Worm (Caenorhabditis elegans) whole organism, young adult: Measurements from ENCODE around the gene nhr-114.
A peak's percentile ranks its signal among the peaks of the same experiment; 100 is the strongest.

Experiments
- B0035.1 ChIP-seq: sonication (generic microtip); optimal IDR thresholded peaks from 2 replicates; lab custom pipeline; 2016; ENCODE audit warnings: missing genetic modification characterization, mild to moderate bottlenecking, missing compliant biosample characterization, missing genotype, missing genetic modification reagents
- D2030.7 ChIP-seq: fragments of 200-800 bp; sonication (Bioruptor generic); IDR thresholded peaks from 2 replicates; pipeline ENCODE4 v1.3.6; 2022; ENCODE audit warnings: missing genetic modification reagents, missing genetic modification characterization, missing compliant biosample characterization
- F10E7.11 ChIP-seq: sonication (generic microtip); optimal IDR thresholded peaks from 2 replicates; lab custom pipeline; 2017; ENCODE audit warnings: mild to moderate bottlenecking, missing genetic modification characterization, moderate library complexity, missing compliant biosample characterization
- F37B4.10 ChIP-seq: fragments of 200-800 bp; sonication (Bioruptor generic); IDR thresholded peaks from 2 replicates; pipeline ENCODE4 v1.3.6; 2022; ENCODE audit warnings: missing genetic modification characterization, missing compliant biosample characterization
- T07F8.4 ChIP-seq: sonication (generic microtip); optimal IDR thresholded peaks from 2 replicates; lab custom pipeline; 2016; ENCODE audit warnings: mild to moderate bottlenecking, missing genetic modification characterization, moderate library complexity, missing compliant biosample characterization
- T26A5.8 ChIP-seq: sonication (generic microtip); optimal IDR thresholded peaks from 2 replicates; lab custom pipeline; 2016; ENCODE audit warnings: missing genetic modification characterization, missing compliant biosample characterization
- Y53F4B.3 ChIP-seq: fragments of 200-800 bp; sonication (Bioruptor generic); IDR thresholded peaks from 2 replicates; pipeline ENCODE4 v1.3.6; 2022; ENCODE audit warnings: missing genetic modification reagents, missing genetic modification characterization, missing compliant biosample characterization
- Y67H2A.10 ChIP-seq: fragments of 200-800 bp; sonication (Bioruptor generic); conservative IDR thresholded peaks from 2 replicates; pipeline ENCODE4 v1.3.6; 2022; ENCODE audit warnings: missing genetic modification reagents, missing genetic modification characterization, missing compliant biosample characterization
- ZK185.1 ChIP-seq: sonication (generic microtip); optimal IDR thresholded peaks from 2 replicates; lab custom pipeline; 2016; ENCODE audit warnings: mild to moderate bottlenecking, missing genetic modification characterization, missing compliant biosample characterization; ENCODE audit not compliant: poor library complexity, severe bottlenecking
- akir-1 ChIP-seq: fragments of 200-800 bp; sonication (Bioruptor generic); optimal IDR thresholded peaks from 2 replicates; lab custom pipeline; 2018; ENCODE audit warnings: mild to moderate bottlenecking, missing genetic modification characterization, moderate library complexity, missing compliant biosample characterization
- ama-1 ChIP-seq, 3 experiments: fragments of 150-350 bp in 1 of 3; sonication (generic microtip) in 2 of 3; optimal IDR thresholded peaks; 2 replicates each; lab custom pipeline; 2014 to 2018; ENCODE audit warnings: missing biosample characterization in 2 of 3, missing genetic modification characterization in 2 of 3, missing genetic modification reagents in 2 of 3
- atf-7 ChIP-seq: sonication (generic microtip); optimal IDR thresholded peaks from 2 replicates; lab custom pipeline; 2017; ENCODE audit warnings: mild to moderate bottlenecking, missing genetic modification characterization, missing compliant biosample characterization
- attf-3 ChIP-seq: fragments of 200-800 bp; sonication (Bioruptor generic); conservative IDR thresholded peaks from 2 replicates; pipeline ENCODE4 v1.3.6; 2022; ENCODE audit warnings: missing genetic modification reagents, missing genetic modification characterization, missing compliant biosample characterization
- attf-5 ChIP-seq: fragments of 200-800 bp; sonication (Bioruptor generic); optimal IDR thresholded peaks from 2 replicates; lab custom pipeline; 2018; ENCODE audit warnings: mild to moderate bottlenecking, missing genetic modification characterization, missing compliant biosample characterization
- ceh-100 ChIP-seq: fragments of 200-800 bp; sonication (Bioruptor generic); IDR thresholded peaks from 2 replicates; pipeline ENCODE4 v1.3.6; 2022; ENCODE audit warnings: missing genetic modification reagents, missing genetic modification characterization, missing compliant biosample characterization
- ceh-79 ChIP-seq: sonication (generic microtip); optimal IDR thresholded peaks from 2 replicates; lab custom pipeline; 2017; ENCODE audit warnings: mild to moderate bottlenecking, missing genetic modification characterization, missing compliant biosample characterization
- chd-7 ChIP-seq: sonication (generic microtip); optimal IDR thresholded peaks from 2 replicates; lab custom pipeline; 2016; ENCODE audit warnings: mild to moderate bottlenecking, missing genetic modification characterization, moderate library complexity, missing compliant biosample characterization
- dpl-1 ChIP-seq: fragments of 150-350 bp; optimal IDR thresholded peaks from 2 replicates; lab custom pipeline; 2014; ENCODE audit warnings: missing biosample characterization, missing genetic modification reagents, missing genetic modification characterization
- efl-1 ChIP-seq: fragments of 150-350 bp; optimal IDR thresholded peaks from 2 replicates; lab custom pipeline; 2014; ENCODE audit warnings: missing biosample characterization, missing genetic modification reagents, missing genetic modification characterization
- egrh-3 ChIP-seq: fragments of 200-800 bp; sonication (Bioruptor generic); IDR thresholded peaks from 2 replicates; pipeline ENCODE4 v1.3.6; 2022; ENCODE audit warnings: missing genetic modification reagents, missing genetic modification characterization, missing compliant biosample characterization
- ets-4 ChIP-seq: fragments of 200-800 bp; sonication (Bioruptor generic); optimal IDR thresholded peaks from 2 replicates; lab custom pipeline; 2018; ENCODE audit warnings: mild to moderate bottlenecking, missing genetic modification characterization, missing compliant biosample characterization
- fkh-3 ChIP-seq: sonication (generic microtip); optimal IDR thresholded peaks from 2 replicates; lab custom pipeline; 2016; ENCODE audit warnings: mild to moderate bottlenecking, missing genetic modification characterization, missing compliant biosample characterization
- hlh-26 ChIP-seq: fragments of 200-800 bp; sonication (Bioruptor generic); conservative IDR thresholded peaks from 2 replicates; pipeline ENCODE4 v1.3.6; 2022; ENCODE audit warnings: missing genetic modification reagents, missing genetic modification characterization, missing compliant biosample characterization
- hmg-20 ChIP-seq: fragments of 200-800 bp; sonication (Bioruptor generic); IDR thresholded peaks from 2 replicates; pipeline ENCODE4 v1.3.6; 2022; ENCODE audit warnings: missing genetic modification reagents, missing genetic modification characterization, missing compliant biosample characterization
- hrde-1 ChIP-seq: sonication (generic microtip); optimal IDR thresholded peaks from 2 replicates; lab custom pipeline; 2016; ENCODE audit warnings: missing genetic modification characterization, mild to moderate bottlenecking, missing compliant biosample characterization, moderate library complexity, missing genotype, missing genetic modification reagents, borderline replicate concordance
- hsf-1 ChIP-seq: fragments of 200-800 bp; sonication (Bioruptor generic); IDR thresholded peaks from 2 replicates; pipeline ENCODE4 v1.3.6; 2022; ENCODE audit warnings: missing genetic modification reagents, missing genetic modification characterization, missing compliant biosample characterization
- lag-1 ChIP-seq: fragments of 200-800 bp; sonication (Bioruptor generic); IDR thresholded peaks from 2 replicates; pipeline ENCODE4 v1.3.6; 2022; ENCODE audit warnings: missing genetic modification reagents, missing genetic modification characterization, missing compliant biosample characterization
- let-526 ChIP-seq: fragments of 200-800 bp; sonication (Bioruptor generic); IDR thresholded peaks from 2 replicates; pipeline ENCODE4 v1.3.6; 2022; ENCODE audit warnings: missing genetic modification reagents, missing genetic modification characterization, missing compliant biosample characterization
- lin-26 ChIP-seq: fragments of 200-800 bp; sonication (Bioruptor generic); IDR thresholded peaks from 2 replicates; pipeline ENCODE4 v1.3.6; 2022; ENCODE audit warnings: missing genetic modification reagents, missing genetic modification characterization, missing compliant biosample characterization
- lin-35 ChIP-seq, 3 experiments: fragments of 150-350 bp in 2 of 3; sonication (generic microtip) in 1 of 3; optimal IDR thresholded peaks; 2 replicates each; lab custom pipeline; 2014 to 2018; ENCODE audit warnings: missing biosample characterization in 3 of 3, missing genetic modification characterization in 3 of 3, missing genetic modification reagents in 3 of 3
- lin-54 ChIP-seq: fragments of 200-800 bp; sonication (Bioruptor generic); optimal IDR thresholded peaks from 2 replicates; lab custom pipeline; 2018; ENCODE audit warnings: mild to moderate bottlenecking, missing genetic modification characterization, missing compliant biosample characterization
- madf-3 ChIP-seq: fragments of 200-800 bp; sonication (Bioruptor generic); IDR thresholded peaks from 2 replicates; pipeline ENCODE4 v1.3.6; 2022; ENCODE audit warnings: missing genetic modification reagents, missing genetic modification characterization, missing compliant biosample characterization
- mcd-1 ChIP-seq: fragments of 200-800 bp; sonication (Bioruptor generic); IDR thresholded peaks from 2 replicates; pipeline ENCODE4 v1.3.6; 2022; ENCODE audit warnings: missing genetic modification reagents, missing genetic modification characterization, missing compliant biosample characterization
- nfya-2 ChIP-seq: fragments of 200-800 bp; sonication (Bioruptor generic); IDR thresholded peaks from 2 replicates; pipeline ENCODE4 v1.3.6; 2022; ENCODE audit warnings: missing genetic modification reagents, missing genetic modification characterization, missing compliant biosample characterization
- nhr-120 ChIP-seq: fragments of 200-800 bp; sonication (Bioruptor generic); IDR thresholded peaks from 2 replicates; pipeline ENCODE4 v1.3.6; 2022; ENCODE audit warnings: missing genetic modification characterization, missing compliant biosample characterization
- pha-4 ChIP-seq: fragments of 150-350 bp; sonication (generic microtip); optimal IDR thresholded peaks from 2 replicates; lab custom pipeline; 2014; ENCODE audit warnings: missing biosample characterization, missing genetic modification reagents, missing genetic modification characterization
- rec-8 ChIP-seq, 2 experiments: sonication (generic microtip); optimal IDR thresholded peaks; 2 replicates each; lab custom pipeline; 2016; ENCODE audit warnings: mild to moderate bottlenecking in 2 of 2, missing genetic modification characterization in 2 of 2, missing genetic modification reagents in 2 of 2, missing genotype in 2 of 2, missing biosample characterization in 1 of 2, missing compliant biosample characterization in 1 of 2, moderate library complexity in 1 of 2
- repo-1 ChIP-seq: sonication (generic microtip); optimal IDR thresholded peaks from 2 replicates; lab custom pipeline; 2017; ENCODE audit warnings: mild to moderate bottlenecking, missing genetic modification characterization, missing compliant biosample characterization
- snpc-1.1 ChIP-seq: sonication (generic microtip); optimal IDR thresholded peaks from 2 replicates; lab custom pipeline; 2017; ENCODE audit warnings: missing genetic modification characterization, mild to moderate bottlenecking, missing compliant biosample characterization, antibody characterized with exemption, moderate library complexity, missing genotype, missing genetic modification reagents; ENCODE audit not compliant: insufficient read depth
- xnd-1 ChIP-seq: sonication (generic microtip); optimal IDR thresholded peaks from 2 replicates; lab custom pipeline; 2016; ENCODE audit warnings: missing genotype, missing genetic modification reagents, missing genetic modification characterization, missing compliant biosample characterization
- zfh-2 ChIP-seq: fragments of 200-800 bp; sonication (Bioruptor generic); conservative IDR thresholded peaks from 2 replicates; pipeline ENCODE4 v1.3.6; 2022; ENCODE audit warnings: missing genetic modification reagents, missing genetic modification characterization, missing compliant biosample characterization
- ztf-3 ChIP-seq: fragments of 200-800 bp; sonication (Bioruptor generic); optimal IDR thresholded peaks from 2 replicates; lab custom pipeline; 2018; ENCODE audit warnings: mild to moderate bottlenecking, missing genetic modification characterization, missing compliant biosample characterization
- ztf-6 ChIP-seq: fragments of 200-800 bp; sonication (Bioruptor generic); IDR thresholded peaks from 2 replicates; pipeline ENCODE4 v1.3.6; 2022; ENCODE audit warnings: missing genetic modification reagents, missing genetic modification characterization, missing compliant biosample characterization

nhr-114 gene

DNA sequence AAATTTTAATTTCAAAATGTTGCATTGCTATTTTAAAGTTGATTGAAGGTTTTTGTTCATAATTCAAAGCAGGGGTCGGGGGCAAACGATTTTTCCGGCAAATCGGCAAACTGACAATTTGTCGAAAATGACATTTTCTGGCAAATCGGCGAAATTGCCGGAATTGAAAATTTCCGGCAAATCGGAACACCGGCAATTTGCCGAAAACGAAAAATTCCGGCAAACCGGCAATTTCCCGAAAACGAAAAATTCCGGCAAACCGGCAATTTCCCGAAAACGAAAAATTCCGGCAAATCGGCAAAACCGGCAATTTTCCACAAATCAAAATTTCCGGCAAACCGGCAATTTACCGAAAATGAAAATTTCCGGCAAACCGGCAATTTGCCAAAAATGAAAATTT is 3.2 kb downstream of the nhr-114 start (continued):
- TF ChIP-seq lin-35 (GFP tag; optimal IDR thresholded peaks at IDR 0.05; lab: Kevin White, UChicago) (no peak), xnd-1 (tag; lab: Kevin White, UChicago) (no peak), T07F8.4 (tag; lab: Kevin White, UChicago) (no peak), repo-1 (tag; lab: Kevin White, UChicago) (peak; percentile 68), F10E7.11 (no peak), attf-3 (GFP tag; lab: Robert Waterston, UW) (no peak), attf-5 (no peak), let-526 (GFP tag; lab: Robert Waterston, UW) (no peak), akir-1 (GFP tag; lab: Kevin White, UChicago) (no peak), ZK185.1 (no peak), ceh-79 (tag; lab: Kevin White, UChicago) (no peak), nhr-120 (GFP tag; lab: Robert Waterston, UW) (no peak), snpc-1.1 (tag; lab: Kevin White, UChicago) (no peak), egrh-3 (GFP tag; lab: Robert Waterston, UW) (no peak), ztf-3 (peak; percentile 1), mcd-1 (GFP tag; lab: Robert Waterston, UW) (peak; percentile 62; the same call in 1 of the 2 replicates), B0035.1 (no peak), hlh-26 (no peak), D2030.7 (GFP tag; lab: Robert Waterston, UW) (no peak), efl-1 (GFP tag; lab: Kevin White, UChicago) (no peak), ama-1 (optimal IDR thresholded peaks at IDR 0.05; lab: Kevin White, UChicago) (no peak), ama-1 (GFP tag; optimal IDR thresholded peaks at IDR 0.05; lab: Kevin White, UChicago) (no peak), F37B4.10 (GFP tag; lab: Robert Waterston, UW) (no peak), hmg-20 (GFP tag; lab: Robert Waterston, UW) (no peak), hsf-1 (GFP tag; lab: Robert Waterston, UW) (no peak), T26A5.8 (tag; lab: Kevin White, UChicago) (no peak), zfh-2 (GFP tag; lab: Robert Waterston, UW) (no peak), rec-8 (tag; optimal IDR thresholded peaks at IDR 0.05; lab: Kevin White, UChicago) (no peak), lin-54 (GFP tag; lab: Kevin White, UChicago) (no peak), Y67H2A.10 (GFP tag; lab: Robert Waterston, UW) (no peak), ets-4 (GFP tag; lab: Kevin White, UChicago) (no peak), ceh-100 (0 out of 2 replicates have a peak, but pooled peaks have one; percentile 17), hrde-1 (tag; lab: Kevin White, UChicago) (no peak), Y53F4B.3 (GFP tag; lab: Robert Waterston, UW) (no peak), dpl-1 (no peak), lag-1 (no peak), madf-3 (GFP tag; lab: Robert Waterston, UW) (no peak), pha-4 (tag; lab: Kevin White, UChicago) (no peak), lin-26 (GFP tag; lab: Robert Waterston, UW) (0 out of 2 replicates have a peak, but pooled peaks have one; percentile 36), chd-7 (tag; lab: Kevin White, UChicago) (peak; percentile 29), atf-7 (tag; lab: Kevin White, UChicago) (peak; percentile 31), nfya-2 (GFP tag; lab: Robert Waterston, UW) (no peak), fkh-3 (tag; lab: Kevin White, UChicago) (peak; percentile 61), ztf-6 (GFP tag; lab: Robert Waterston, UW) (no peak)
